Worm (Caenorhabditis elegans) whole organism, young adult: ENCODE results near the gene ZK899.3.

Experiments
- F49E8.2 ChIP-seq: sonication (generic microtip); optimal IDR thresholded peaks from 3 replicates; lab custom pipeline; 2017; ENCODE audit warnings: missing genetic modification characterization, mild to moderate bottlenecking, missing compliant biosample characterization, antibody characterized with exemption, moderate library complexity; ENCODE audit not compliant: insufficient read depth
- T07F8.4 ChIP-seq: sonication (generic microtip); optimal IDR thresholded peaks from 2 replicates; lab custom pipeline; 2016; ENCODE audit warnings: mild to moderate bottlenecking, missing genetic modification characterization, moderate library complexity, missing compliant biosample characterization
- Y53G8AR.9 ChIP-seq: fragments of 200-800 bp; sonication (Bioruptor generic); conservative IDR thresholded peaks from 2 replicates; pipeline ENCODE4 v1.3.6; 2022; ENCODE audit warnings: missing genetic modification reagents, missing genetic modification characterization, missing compliant biosample characterization
- aptf-3 ChIP-seq: fragments of 200-800 bp; sonication (Bioruptor generic); IDR thresholded peaks from 2 replicates; pipeline ENCODE4 v1.3.6; 2022; ENCODE audit warnings: missing genetic modification characterization, missing compliant biosample characterization
- bed-2 ChIP-seq: fragments of 200-800 bp; sonication (Bioruptor generic); IDR thresholded peaks from 2 replicates; pipeline ENCODE4 v1.3.6; 2022; ENCODE audit warnings: missing genetic modification reagents, missing genetic modification characterization, missing compliant biosample characterization
- nfya-1 ChIP-seq: sonication (generic microtip); optimal IDR thresholded peaks from 2 replicates; lab custom pipeline; 2017; ENCODE audit warnings: antibody characterized with exemption, missing compliant biosample characterization, missing genetic modification characterization, borderline replicate concordance; ENCODE audit not compliant: insufficient read depth
- nhr-120 ChIP-seq: fragments of 200-800 bp; sonication (Bioruptor generic); IDR thresholded peaks from 2 replicates; pipeline ENCODE4 v1.3.6; 2022; ENCODE audit warnings: missing genetic modification characterization, missing compliant biosample characterization
- pha-4 ChIP-seq: fragments of 150-350 bp; sonication (generic microtip); optimal IDR thresholded peaks from 2 replicates; lab custom pipeline; 2014; ENCODE audit warnings: missing biosample characterization, missing genetic modification reagents, missing genetic modification characterization
- unc-130 ChIP-seq: sonication (generic microtip); optimal IDR thresholded peaks from 2 replicates; lab custom pipeline; 2016; ENCODE audit warnings: missing genetic modification reagents, missing genetic modification characterization, missing compliant biosample characterization
- ztf-22 ChIP-seq: fragments of 200-800 bp; sonication (Bioruptor generic); optimal IDR thresholded peaks from 2 replicates; lab custom pipeline; 2018; ENCODE audit warnings: mild to moderate bottlenecking, missing genetic modification characterization, moderate library complexity, missing compliant biosample characterization
- ztf-6 ChIP-seq: fragments of 200-800 bp; sonication (Bioruptor generic); IDR thresholded peaks from 2 replicates; pipeline ENCODE4 v1.3.6; 2022; ENCODE audit warnings: missing genetic modification reagents, missing genetic modification characterization, missing compliant biosample characterization

ce11 chrX:9458142-9458541 is 5.2 kb downstream of the ZK899.3 start, which contains the start of gene tba-8:
- TF ChIP-seq ztf-6 (no peak), nfya-1 (tag; lab: Kevin White, UChicago) (no peak), unc-130 (no peak), Y53G8AR.9 (GFP tag; lab: Robert Waterston, UW) (no peak), F49E8.2 (tag; lab: Kevin White, UChicago) (no peak), nhr-120 (no peak), aptf-3 (GFP tag; lab: Robert Waterston, UW) (no peak), bed-2 (GFP tag; lab: Robert Waterston, UW) (no peak), T07F8.4 (no peak), ztf-22 (GFP tag; lab: Kevin White, UChicago) (no peak), pha-4 (no peak)
